Worm (Caenorhabditis elegans) whole organism, L2 larva: ENCODE results near the gene nep-11.

Experiments
- F13H6.1 ChIP-seq: sonication (generic microtip); optimal IDR thresholded peaks from 2 replicates; lab custom pipeline; 2016; ENCODE audit warnings: missing genetic modification characterization, missing compliant biosample characterization
- Y55F3AM.14 ChIP-seq: fragments of 200-800 bp; sonication (Bioruptor generic); optimal IDR thresholded peaks from 2 replicates; lab custom pipeline; 2018; ENCODE audit warnings: mild to moderate bottlenecking, missing genetic modification characterization, missing compliant biosample characterization
- aly-2 ChIP-seq: fragments of 150-350 bp; optimal IDR thresholded peaks from 2 replicates; lab custom pipeline; 2014; ENCODE audit warnings: missing biosample characterization, missing genetic modification characterization
- ama-1 ChIP-seq: fragments of 150-350 bp; optimal IDR thresholded peaks from 2 replicates; lab custom pipeline; 2018; ENCODE audit warnings: inconsistent platforms
- blmp-1 ChIP-seq: sonication (generic microtip); optimal IDR thresholded peaks from 2 replicates; lab custom pipeline; 2017; ENCODE audit warnings: missing genetic modification characterization, mild to moderate bottlenecking, missing compliant biosample characterization, antibody characterized with exemption, moderate library complexity; ENCODE audit not compliant: insufficient read depth
- ceh-16 ChIP-seq: fragments of 150-350 bp; optimal IDR thresholded peaks from 2 replicates; lab custom pipeline; 2014; ENCODE audit warnings: missing biosample characterization, missing genetic modification characterization
- ceh-82 ChIP-seq: fragments of 150-350 bp; optimal IDR thresholded peaks from 2 replicates; lab custom pipeline; 2014; ENCODE audit warnings: missing biosample characterization, missing genetic modification characterization
- crh-2 ChIP-seq: sonication (generic microtip); optimal IDR thresholded peaks from 2 replicates; lab custom pipeline; 2017; ENCODE audit warnings: missing biosample characterization, missing genetic modification characterization
- dmd-4 ChIP-seq: sonication (generic microtip); optimal IDR thresholded peaks from 2 replicates; lab custom pipeline; 2017; ENCODE audit warnings: missing biosample characterization, missing genetic modification characterization
- egl-27 ChIP-seq: sonication (generic microtip); optimal IDR thresholded peaks from 3 replicates; lab custom pipeline; 2017; ENCODE audit warnings: missing biosample characterization, missing genetic modification reagents, missing genetic modification characterization
- elt-3 ChIP-seq: sonication (generic microtip); optimal IDR thresholded peaks from 2 replicates; lab custom pipeline; 2017; ENCODE audit warnings: missing biosample characterization, missing genetic modification characterization
- fos-1 ChIP-seq: fragments of 150-350 bp; optimal IDR thresholded peaks from 2 replicates; lab custom pipeline; 2014; ENCODE audit warnings: missing biosample characterization, missing genetic modification characterization
- lin-11 ChIP-seq: fragments of 150-350 bp; sonication (generic microtip); optimal IDR thresholded peaks from 2 replicates; lab custom pipeline; 2014; ENCODE audit warnings: missing biosample characterization, missing genetic modification characterization, inconsistent platforms, mixed read lengths
- lin-13 ChIP-seq: fragments of 150-350 bp; optimal IDR thresholded peaks from 2 replicates; lab custom pipeline; 2014; ENCODE audit warnings: missing biosample characterization, missing genetic modification reagents, missing genetic modification characterization
- lin-39 ChIP-seq: fragments of 150-350 bp; optimal IDR thresholded peaks from 2 replicates; lab custom pipeline; 2014; ENCODE audit warnings: missing biosample characterization, missing genetic modification reagents, missing genetic modification characterization
- mab-5 ChIP-seq: fragments of 150-350 bp; optimal IDR thresholded peaks from 2 replicates; lab custom pipeline; 2014; ENCODE audit warnings: missing biosample characterization, missing genetic modification characterization
- mbf-1 ChIP-seq: sonication (generic microtip); optimal IDR thresholded peaks from 2 replicates; lab custom pipeline; 2017; ENCODE audit warnings: missing biosample characterization, missing genetic modification characterization
- mdl-1 ChIP-seq, 2 experiments: fragments of 150-350 bp in 1 of 2; sonication (generic microtip) in 1 of 2; optimal IDR thresholded peaks; 2 replicates each; lab custom pipeline; 2017; ENCODE audit warnings: missing biosample characterization in 2 of 2, missing genetic modification characterization in 2 of 2
- nhr-12 ChIP-seq: fragments of 150-350 bp; optimal IDR thresholded peaks from 2 replicates; lab custom pipeline; 2014; ENCODE audit warnings: missing biosample characterization, missing genetic modification characterization
- nhr-21 ChIP-seq: fragments of 150-350 bp; optimal IDR thresholded peaks from 2 replicates; lab custom pipeline; 2014; ENCODE audit warnings: missing biosample characterization, missing genetic modification characterization
- nhr-237 ChIP-seq: fragments of 150-350 bp; optimal IDR thresholded peaks from 2 replicates; lab custom pipeline; 2014; ENCODE audit warnings: missing biosample characterization, missing genetic modification characterization
- nhr-25 ChIP-seq: fragments of 150-350 bp; sonication (generic microtip); optimal IDR thresholded peaks from 3 replicates; lab custom pipeline; 2014; ENCODE audit warnings: missing biosample characterization, missing genetic modification characterization
- nhr-77 ChIP-seq: fragments of 150-350 bp; optimal IDR thresholded peaks from 2 replicates; lab custom pipeline; 2014; ENCODE audit warnings: missing biosample characterization, missing genetic modification characterization
- peb-1 ChIP-seq: fragments of 150-350 bp; optimal IDR thresholded peaks from 2 replicates; lab custom pipeline; 2014; ENCODE audit warnings: missing biosample characterization, missing genetic modification characterization
- sem-4 ChIP-seq: fragments of 150-350 bp; optimal IDR thresholded peaks from 2 replicates; lab custom pipeline; 2014; ENCODE audit warnings: missing biosample characterization, missing genetic modification reagents, missing genetic modification characterization
- skn-1 ChIP-seq: sonication (generic microtip); optimal IDR thresholded peaks from 2 replicates; lab custom pipeline; 2017; ENCODE audit warnings: missing biosample characterization, missing genetic modification characterization
- snpc-4 ChIP-seq: fragments of 150-350 bp; optimal IDR thresholded peaks from 2 replicates; lab custom pipeline; 2014; ENCODE audit warnings: missing biosample characterization, missing genetic modification characterization
- unc-39 ChIP-seq: fragments of 150-350 bp; optimal IDR thresholded peaks from 2 replicates; lab custom pipeline; 2014; ENCODE audit warnings: missing biosample characterization, missing genetic modification characterization
- unc-55 ChIP-seq: fragments of 150-350 bp; sonication (generic microtip); optimal IDR thresholded peaks from 3 replicates; lab custom pipeline; 2014; ENCODE audit warnings: missing biosample characterization, missing genetic modification reagents, missing genetic modification characterization
- unc-62 ChIP-seq: fragments of 150-350 bp; optimal IDR thresholded peaks from 2 replicates; lab custom pipeline; 2014; ENCODE audit warnings: missing biosample characterization, missing genetic modification reagents, missing genetic modification characterization
- ztf-1 ChIP-seq: fragments of 200-800 bp; sonication (Bioruptor generic); conservative IDR thresholded peaks from 2 replicates; pipeline ENCODE4 v1.3.6; 2022; ENCODE audit warnings: missing genetic modification characterization, missing compliant biosample characterization
- ztf-11 ChIP-seq: sonication (generic microtip); optimal IDR thresholded peaks from 2 replicates; lab custom pipeline; 2017; ENCODE audit warnings: missing biosample characterization, missing genetic modification characterization
- ztf-4 ChIP-seq: fragments of 150-350 bp; optimal IDR thresholded peaks from 2 replicates; lab custom pipeline; 2014; ENCODE audit warnings: missing biosample characterization, missing genetic modification characterization

The nep-11 gene

DNA sequence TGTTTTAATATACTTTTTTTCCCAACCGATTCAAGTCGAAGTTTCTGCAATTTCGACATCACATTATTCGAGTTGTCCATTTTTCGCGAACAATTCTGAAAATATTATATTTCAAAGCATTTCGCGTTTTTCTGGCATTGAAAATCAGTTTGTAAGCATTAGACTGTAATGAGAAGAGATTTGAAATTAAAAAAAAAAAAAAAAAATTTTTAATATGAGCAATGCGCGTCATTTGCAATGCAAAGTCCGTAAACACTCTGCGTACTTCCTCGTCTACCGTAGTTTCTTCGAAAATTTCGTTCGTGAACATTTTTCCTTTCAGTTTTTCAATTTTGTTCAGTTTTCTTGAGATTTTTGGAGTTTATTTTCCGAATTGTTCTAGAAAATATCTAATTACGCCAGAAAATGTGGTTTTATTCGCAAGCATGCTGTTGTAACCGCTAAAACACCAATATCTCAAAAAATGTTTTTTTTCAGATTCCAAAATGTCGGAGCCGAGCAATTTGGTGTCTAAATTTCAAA is 20.0 kb upstream of the nep-11 start, which contains the start of the genes C16C8.5 and C16C8.16:
Gene C16C8.5, minus strand, starts transcription at position 101 of the 522 bp plus-strand sequence.
Gene C16C8.16, plus strand, starts transcription at position 472 of the 522 bp plus-strand sequence.
- TF ChIP-seq mbf-1 (no peak), Y55F3AM.14 (GFP tag; lab: Kevin White, UChicago) (no peak), lin-39 (tag; lab: Kevin White, UChicago) (no peak), peb-1 (tag; lab: Kevin White, UChicago) (no peak), sem-4 (tag; lab: Kevin White, UChicago) (no peak)

DNA sequence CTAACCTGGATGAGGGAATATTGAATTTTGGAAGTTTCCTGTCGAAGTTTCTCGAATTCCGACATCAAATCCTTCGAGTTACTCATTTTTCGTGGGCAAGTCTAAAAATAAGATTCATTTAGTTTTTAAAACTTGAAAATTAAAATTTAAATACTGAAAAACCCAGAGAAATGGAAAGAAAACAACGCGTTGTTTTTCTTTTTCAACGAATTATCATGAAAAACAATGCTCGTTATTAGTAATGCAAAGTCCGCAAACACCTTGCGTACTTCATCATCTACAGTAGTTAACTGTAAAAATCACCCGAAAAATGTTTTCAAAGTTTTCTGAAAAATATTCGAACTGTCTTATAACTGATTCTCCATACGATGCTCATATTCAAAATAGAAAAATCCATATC is 18.9 kb upstream of the nep-11 start, which contains the start of gene C16C8.4:
Gene C16C8.4, minus strand, starts transcription at position 101 of the 400 bp plus-strand sequence.
- TF ChIP-seq unc-39 (no peak), dmd-4 (tag; lab: Kevin White, UChicago) (no peak), blmp-1 (tag; lab: Kevin White, UChicago) (no peak), skn-1 (no peak), nhr-21 (tag; lab: Kevin White, UChicago) (no peak), unc-55 (GFP tag; lab: Kevin White, UChicago) (no peak), nhr-12 (tag; lab: Kevin White, UChicago) (no peak), nhr-25 (tag; lab: Kevin White, UChicago) (no peak), nhr-237 (tag; lab: Kevin White, UChicago) (no peak), ztf-4 (tag; lab: Kevin White, UChicago) (no peak), crh-2 (tag; lab: Kevin White, UChicago) (no peak), ceh-16 (tag; lab: Kevin White, UChicago) (no peak), ceh-82 (no peak), Y55F3AM.14 (GFP tag; lab: Kevin White, UChicago) (no peak)

DNA sequence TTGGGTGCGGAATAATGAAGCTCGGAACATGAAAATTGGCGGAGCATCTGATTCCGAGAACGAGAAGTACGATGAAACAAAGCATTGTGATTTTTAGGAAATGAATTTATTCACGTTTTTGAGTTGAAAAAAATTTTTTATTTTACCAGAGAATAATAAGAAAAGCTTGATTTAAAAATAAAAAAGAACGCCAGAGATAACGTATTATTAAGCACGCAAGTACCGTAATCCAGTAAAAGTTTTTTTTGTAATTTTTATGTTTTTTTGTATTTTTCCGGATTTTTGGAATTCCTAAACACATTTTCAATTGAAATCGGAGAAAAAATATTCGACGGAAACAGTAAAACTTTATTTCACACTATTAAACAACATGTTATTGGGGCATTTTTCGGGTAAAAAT is 17.8 kb upstream of the nep-11 start, which contains the start of gene C16C8.22:
Gene C16C8.22, minus strand, starts transcription at position 101 of the 400 bp plus-strand sequence.
- no peak for TF ChIP-seq unc-62 (GFP tag; lab: Kevin White, UChicago)
- no peak for TF ChIP-seq mdl-1 (tag; optimal IDR thresholded peaks at IDR 0.05; lab: Kevin White, UChicago)
- TF ChIP-seq elt-3 (tag; lab: Kevin White, UChicago), result no peak
- TF ChIP-seq lin-13 (GFP tag; lab: Kevin White, UChicago), result no peak
- TF ChIP-seq skn-1, result no peak
- TF ChIP-seq ztf-11 (tag; lab: Kevin White, UChicago), result no peak
- no peak for TF ChIP-seq lin-11 (tag; lab: Kevin White, UChicago)
- TF ChIP-seq F13H6.1 (tag; lab: Kevin White, UChicago), result no peak
- TF ChIP-seq mab-5 (tag; lab: Kevin White, UChicago), result no peak
- no peak for TF ChIP-seq ztf-1 (GFP tag; lab: Robert Waterston, UW)
- TF ChIP-seq fos-1 (tag; lab: Kevin White, UChicago), result no peak
- TF ChIP-seq lin-39 (tag; lab: Kevin White, UChicago), result no peak
- no peak for TF ChIP-seq dmd-4 (tag; lab: Kevin White, UChicago)
- TF ChIP-seq mbf-1, result no peak
- TF ChIP-seq nhr-77 (tag; lab: Kevin White, UChicago), result no peak
- no peak for TF ChIP-seq nhr-21 (tag; lab: Kevin White, UChicago)
- no peak for TF ChIP-seq ama-1

DNA sequence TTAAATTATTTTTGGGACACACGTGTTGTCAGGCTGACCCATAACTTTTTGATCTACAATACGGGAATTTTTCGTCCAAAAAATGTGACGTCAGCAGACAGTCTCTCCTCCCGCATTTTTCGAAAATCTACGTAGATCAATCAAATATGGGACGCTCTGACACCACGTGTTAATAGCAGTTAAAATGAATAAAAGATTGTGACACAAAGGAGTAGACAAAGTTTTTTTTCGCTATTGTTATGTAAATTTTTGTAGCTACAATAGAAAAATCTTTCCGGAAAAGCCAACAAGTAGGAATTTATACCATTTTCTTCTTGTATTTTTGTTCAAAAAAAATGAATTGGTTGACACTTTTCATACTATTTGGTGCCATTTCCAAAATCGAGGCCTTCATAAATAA is 16.0 kb upstream of the nep-11 start, which contains the start of gene C16C8.27:
Gene C16C8.27, plus strand, starts transcription at position 301 of the 400 bp plus-strand sequence.
- TF ChIP-seq snpc-4 (tag; lab: Kevin White, UChicago) (no peak), peb-1 (tag; lab: Kevin White, UChicago) (no peak), egl-27 (tag; lab: Kevin White, UChicago) (no peak)

DNA sequence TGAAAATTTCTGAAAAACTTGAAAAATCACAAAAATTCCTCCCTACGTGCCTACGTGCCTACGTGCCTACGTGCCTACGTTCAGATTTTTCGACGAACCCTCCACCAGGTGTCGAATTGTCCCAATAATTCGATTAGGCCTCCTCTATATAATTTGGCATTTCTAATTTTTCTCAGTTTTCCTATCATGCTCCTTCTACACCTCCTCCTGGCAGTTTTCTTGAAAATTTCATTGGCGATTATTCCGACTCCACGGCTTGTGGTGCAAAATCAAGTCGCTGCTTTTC is 15.3 kb upstream of the nep-11 start, which contains the start of gene C16C8.17:
Gene C16C8.17, plus strand, starts transcription at position 187 of the 286 bp plus-strand sequence.
- TF ChIP-seq aly-2 (tag; lab: Kevin White, UChicago), result no peak
